Fruit fly (Drosophila melanogaster) whole organism, embryonic: ENCODE measurements around the gene CG17327.
A peak's percentile ranks its signal among the peaks of the same experiment; 100 is the strongest.

ENCODE experiments used
- CG12744 ChIP-seq: fragments of 200-800 bp; sonication (Bioruptor generic); optimal IDR thresholded peaks from 2 replicates; lab custom pipeline; 2016; ENCODE audit warnings: missing biosample characterization, missing genetic modification characterization
- CG14710 ChIP-seq: fragments of 200-800 bp; sonication (Bioruptor generic); optimal IDR thresholded peaks from 3 replicates; lab custom pipeline; 2019; ENCODE audit warnings: missing biosample characterization, mild to moderate bottlenecking, missing genetic modification characterization, moderate library complexity
- CG1603 ChIP-seq: fragments of 200-800 bp; sonication (Bioruptor generic); optimal IDR thresholded peaks from 2 replicates; lab custom pipeline; 2019; ENCODE audit warnings: missing biosample characterization, mild to moderate bottlenecking, missing genetic modification characterization, moderate library complexity
- CG2202 ChIP-seq: fragments of 200-800 bp; sonication (Bioruptor generic); optimal IDR thresholded peaks from 2 replicates; lab custom pipeline; 2018; ENCODE audit warnings: missing biosample characterization, mild to moderate bottlenecking, missing genetic modification characterization
- CG32772 ChIP-seq: fragments of 200-800 bp; sonication (Bioruptor generic); IDR thresholded peaks from 2 replicates; pipeline ENCODE4 v1.3.6; 2022; ENCODE audit warnings: missing biosample characterization, missing genetic modification characterization
- CG3407 ChIP-seq: fragments of 200-800 bp; sonication (Bioruptor generic); optimal IDR thresholded peaks from 2 replicates; lab custom pipeline; 2018; ENCODE audit warnings: missing biosample characterization, mild to moderate bottlenecking, missing genetic modification characterization
- CG4404 ChIP-seq: fragments of 200-800 bp; sonication (Bioruptor generic); IDR thresholded peaks from 2 replicates; pipeline ENCODE4 v1.3.6; 2022; ENCODE audit warnings: missing biosample characterization, missing genetic modification characterization
- CG8290 ChIP-seq, 3 experiments: fragments of 200-800 bp; sonication (Bioruptor generic); optimal IDR thresholded peaks; 2 replicates each; lab custom pipeline; 2016 to 2019; ENCODE audit warnings: missing biosample characterization in 3 of 3, missing genetic modification characterization in 3 of 3, mild to moderate bottlenecking in 2 of 3, moderate library complexity in 1 of 3
- CHES-1-like ChIP-seq: fragments of 200-800 bp; sonication (Bioruptor generic); optimal IDR thresholded peaks from 2 replicates; lab custom pipeline; 2016; ENCODE audit warnings: missing biosample characterization, missing genetic modification characterization
- Dp ChIP-seq: fragments of 200-800 bp; sonication (Bioruptor generic); optimal IDR thresholded peaks from 2 replicates; lab custom pipeline; 2018; ENCODE audit warnings: missing biosample characterization, mild to moderate bottlenecking, missing genetic modification characterization, moderate library complexity
- H2.0 ChIP-seq: fragments of 200-800 bp; sonication (Bioruptor generic); IDR thresholded peaks from 2 replicates; pipeline ENCODE4 v1.3.6; 2022; ENCODE audit warnings: missing biosample characterization, missing genetic modification characterization
- Hmx ChIP-seq: fragments of 200-800 bp; sonication (Bioruptor generic); optimal IDR thresholded peaks from 2 replicates; lab custom pipeline; 2016; ENCODE audit warnings: missing biosample characterization, missing genetic modification characterization
- Hr78 ChIP-seq, 2 experiments: fragments of 200-800 bp in 1 of 2; fragments of >200 bp in 1 of 2; sonication (Bioruptor generic) in 1 of 2; optimal IDR thresholded peaks; 2 replicates each; lab custom pipeline; 2017 to 2019; ENCODE audit warnings: missing biosample characterization in 2 of 2, missing genetic modification characterization in 2 of 2, mild to moderate bottlenecking in 1 of 2, moderate library complexity in 1 of 2
- Kr ChIP-seq: fragments of 200-800 bp; sonication (Bioruptor generic); optimal IDR thresholded peaks from 2 replicates; lab custom pipeline; 2017; ENCODE audit warnings: missing biosample characterization, mild to moderate bottlenecking, missing genetic modification characterization
- Lhr ChIP-seq: fragments of 200-800 bp; sonication (Bioruptor generic); optimal IDR thresholded peaks from 3 replicates; lab custom pipeline; 2017; ENCODE audit warnings: mild to moderate bottlenecking, missing biosample characterization, missing genetic modification reagents, missing genetic modification characterization
- NC2α ChIP-seq: fragments of 200-800 bp; sonication (Bioruptor generic); optimal IDR thresholded peaks from 2 replicates; lab custom pipeline; 2016; ENCODE audit warnings: missing biosample characterization, missing genetic modification characterization
- Pdp1 ChIP-seq, 2 experiments: fragments of 200-800 bp; sonication (Bioruptor generic); optimal IDR thresholded peaks; 3 replicates each; lab custom pipeline; 2016; ENCODE audit warnings: missing biosample characterization in 2 of 2, missing genetic modification characterization in 2 of 2, mild to moderate bottlenecking in 1 of 2, moderate library complexity in 1 of 2
- Ravus ChIP-seq: fragments of 200-800 bp; sonication (Bioruptor generic); IDR thresholded peaks from 2 replicates; pipeline ENCODE4 v1.3.6; 2022; ENCODE audit warnings: missing biosample characterization, missing genetic modification characterization
- Scr ChIP-seq: fragments of 200-800 bp; sonication (Bioruptor generic); IDR thresholded peaks from 2 replicates; pipeline ENCODE4 v1.3.6; 2022; ENCODE audit warnings: missing biosample characterization, missing genetic modification characterization; ENCODE audit not compliant: partially characterized antibody
- Sox102F ChIP-seq: fragments of 200-800 bp; sonication (Bioruptor generic); optimal IDR thresholded peaks from 2 replicates; lab custom pipeline; 2018; ENCODE audit warnings: missing biosample characterization, mild to moderate bottlenecking, missing genetic modification characterization, moderate library complexity
- Sry-δ ChIP-seq: fragments of 200-800 bp; sonication (Bioruptor generic); optimal IDR thresholded peaks from 2 replicates; lab custom pipeline; 2016; ENCODE audit warnings: missing biosample characterization, missing genetic modification characterization
- TFAM ChIP-seq: fragments of 200-800 bp; sonication (Bioruptor generic); optimal IDR thresholded peaks from 2 replicates; lab custom pipeline; 2017; ENCODE audit warnings: missing biosample characterization, missing genetic modification characterization, inconsistent platforms
- Trl ChIP-seq, 3 experiments: fragments of >200 bp in 2 of 3; fragments of 200-800 bp in 1 of 3; sonication (Bioruptor generic) in 1 of 3; optimal IDR thresholded peaks; 2 replicates in 1 of 3; 3 replicates in 2 of 3; lab custom pipeline; 2016 to 2017; ENCODE audit warnings: missing biosample characterization in 1 of 3, missing genetic modification characterization in 1 of 3
- ab ChIP-seq: fragments of 200-800 bp; sonication (Bioruptor generic); optimal IDR thresholded peaks from 2 replicates; lab custom pipeline; 2016; ENCODE audit warnings: missing biosample characterization, missing genetic modification characterization
- al ChIP-seq: fragments of 200-800 bp; sonication (Bioruptor generic); IDR thresholded peaks from 2 replicates; pipeline ENCODE4 v1.3.6; 2022; ENCODE audit warnings: missing biosample characterization, missing genetic modification characterization
- cwo ChIP-seq: fragments of 200-800 bp; sonication (Bioruptor generic); optimal IDR thresholded peaks from 3 replicates; lab custom pipeline; 2017; ENCODE audit warnings: missing biosample characterization, missing genetic modification characterization, mild to moderate bottlenecking, moderate library complexity, missing genetic modification reagents
- dm ChIP-seq: fragments of 200-800 bp; sonication (Bioruptor generic); optimal IDR thresholded peaks from 3 replicates; lab custom pipeline; 2016; ENCODE audit warnings: missing biosample characterization, missing genetic modification characterization
- dmrt99B ChIP-seq: fragments of 200-800 bp; sonication (Bioruptor generic); optimal IDR thresholded peaks from 2 replicates; lab custom pipeline; 2018; ENCODE audit warnings: missing biosample characterization, mild to moderate bottlenecking, missing genetic modification characterization, moderate library complexity
- hb ChIP-seq: fragments of 200-800 bp; sonication (Bioruptor generic); IDR thresholded peaks from 3 replicates; pipeline ENCODE4 v1.3.6; 2022; ENCODE audit warnings: missing biosample characterization, missing genetic modification characterization; ENCODE audit not compliant: partially characterized antibody
- hbn ChIP-seq: fragments of 200-800 bp; sonication (Bioruptor generic); IDR thresholded peaks from 2 replicates; pipeline ENCODE4 v1.3.6; 2022; ENCODE audit warnings: missing biosample characterization, missing genetic modification characterization; ENCODE audit not compliant: partially characterized antibody
- hkb ChIP-seq, 2 experiments: fragments of 200-800 bp in 1 of 2; fragments of >200 bp in 1 of 2; sonication (Bioruptor generic) in 1 of 2; IDR thresholded peaks in 1 of 2; optimal IDR thresholded peaks in 1 of 2; 2 replicates each; pipeline versions ENCODE4 v1.3.6 to Lab custom; 2017 to 2022; ENCODE audit warnings: missing biosample characterization in 1 of 2, missing genetic modification characterization in 1 of 2
- inv ChIP-seq: fragments of 200-800 bp; sonication (Bioruptor generic); IDR thresholded peaks from 2 replicates; pipeline ENCODE4 v1.3.6; 2022; ENCODE audit warnings: missing biosample characterization, missing genetic modification characterization; ENCODE audit not compliant: partially characterized antibody
- jumu ChIP-seq: fragments of 200-800 bp; sonication (Bioruptor generic); optimal IDR thresholded peaks from 3 replicates; lab custom pipeline; 2016; ENCODE audit warnings: missing biosample characterization, missing genetic modification characterization
- mam ChIP-seq: fragments of 200-800 bp; sonication (Bioruptor generic); optimal IDR thresholded peaks from 3 replicates; lab custom pipeline; 2016; ENCODE audit warnings: missing biosample characterization, missing genetic modification characterization
- mirr ChIP-seq: fragments of 200-800 bp; sonication (Bioruptor generic); optimal IDR thresholded peaks from 3 replicates; lab custom pipeline; 2018; ENCODE audit warnings: missing biosample characterization, mild to moderate bottlenecking, missing genetic modification characterization
- otp ChIP-seq: fragments of 200-800 bp; sonication (Bioruptor generic); IDR thresholded peaks from 3 replicates; pipeline ENCODE4, ENCODE4 v1.3.6; 2022; ENCODE audit warnings: missing biosample characterization, missing genetic modification characterization
- p53 ChIP-seq: fragments of 200-800 bp; sonication (Bioruptor generic); optimal IDR thresholded peaks from 2 replicates; lab custom pipeline; 2016; ENCODE audit warnings: missing biosample characterization, missing genetic modification characterization
- pb ChIP-seq: fragments of 200-800 bp; sonication (Bioruptor generic); optimal IDR thresholded peaks from 3 replicates; lab custom pipeline; 2016; ENCODE audit warnings: missing biosample characterization, missing genetic modification characterization
- prd ChIP-seq, 3 experiments: fragments of >200 bp in 2 of 3; fragments of 200-800 bp in 1 of 3; sonication (Bioruptor generic) in 1 of 3; optimal IDR thresholded peaks in 2 of 3; IDR thresholded peaks in 1 of 3; 2 replicates in 2 of 3; 3 replicates in 1 of 3; pipeline versions ENCODE4 v1.3.6 to Lab custom; 2017 to 2022; ENCODE audit warnings: missing biosample characterization in 1 of 3, missing genetic modification characterization in 1 of 3
- salm ChIP-seq: fragments of 200-800 bp; sonication (Bioruptor generic); optimal IDR thresholded peaks from 2 replicates; lab custom pipeline; 2018; ENCODE audit warnings: missing biosample characterization, mild to moderate bottlenecking, missing genetic modification characterization
- seq ChIP-seq: fragments of 200-800 bp; sonication (Bioruptor generic); IDR thresholded peaks from 2 replicates; pipeline ENCODE4 v1.3.6; 2022; ENCODE audit warnings: missing biosample characterization, missing genetic modification characterization
- shn ChIP-seq: fragments of 200-800 bp; sonication (Bioruptor generic); optimal IDR thresholded peaks from 3 replicates; lab custom pipeline; 2016; ENCODE audit warnings: missing biosample characterization, missing genetic modification characterization
- tx ChIP-seq: fragments of 200-800 bp; sonication (Bioruptor generic); optimal IDR thresholded peaks from 2 replicates; lab custom pipeline; 2016; ENCODE audit warnings: missing biosample characterization, missing genetic modification characterization
- zen2 ChIP-seq: fragments of 200-800 bp; sonication (Bioruptor generic); IDR thresholded peaks from 3 replicates; pipeline ENCODE4 v1.3.6; 2022; ENCODE audit warnings: missing biosample characterization, missing genetic modification characterization; ENCODE audit not compliant: partially characterized antibody
- zfh1 ChIP-seq: fragments of 200-800 bp; sonication (Bioruptor generic); IDR thresholded peaks from 3 replicates; pipeline ENCODE4 v1.3.6; 2022; ENCODE audit warnings: missing biosample characterization, missing genetic modification characterization

Gene CG17327

dm6 chr3R:12960929-12961855 lies 36.3 kb downstream of the CG17327 start, which contains the start of gene Spc25 (continued):
- no peak for TF ChIP-seq Hr78 (GFP tag; optimal IDR thresholded peaks at IDR 0.05; lab: Kevin White, UChicago)
- no peak for TF ChIP-seq CG4404 (GFP tag; lab: Robert Waterston, UW)
- TF ChIP-seq p53 (GFP tag; lab: Kevin White, UChicago), result peak; percentile 34
- TF ChIP-seq al (GFP tag; lab: Robert Waterston, UW), result peak; percentile 46; the same call in 1 of the 2 replicates
- no peak for TF ChIP-seq mirr
- TF ChIP-seq CG8290 (GFP tag; optimal IDR thresholded peaks at IDR 0.05; lab: Kevin White, UChicago), result peak; percentile 70
- peak in 1 of 2 experiments; percentile 37 for TF ChIP-seq CG8290 (tag; optimal IDR thresholded peaks at IDR 0.05; lab: Kevin White, UChicago)
- TF ChIP-seq otp (GFP tag; lab: Robert Waterston, UW), result 0 out of 3 replicates have a peak, but pooled peaks have one; percentile 47
- TF ChIP-seq CHES-1-like, result peak; percentile 65
- TF ChIP-seq Lhr (GFP tag; lab: Kevin White, UChicago), result peak; percentile 60
- TF ChIP-seq dmrt99B (tag; lab: Kevin White, UChicago), result no peak
- peak; percentile 45; the same call in 2 of the 3 replicates for TF ChIP-seq zfh1 (GFP tag; lab: Robert Waterston, UW)
- peak; percentile 73 for TF ChIP-seq CG32772 (GFP tag; lab: Robert Waterston, UW)
- peak; percentile 60 for TF ChIP-seq tx (GFP tag; lab: Kevin White, UChicago)
- TF ChIP-seq jumu (GFP tag; lab: Kevin White, UChicago), result peak; percentile 73
- peak; percentile 69 for TF ChIP-seq shn (GFP tag; lab: Kevin White, UChicago)
- peak; percentile 24 for TF ChIP-seq CG12744 (GFP tag; lab: Kevin White, UChicago)
- peak; percentile 38; the same call in 1 of the 2 replicates for TF ChIP-seq H2.0 (GFP tag; lab: Robert Waterston, UW)
- no peak for TF ChIP-seq CG2202 (tag; lab: Kevin White, UChicago)
- TF ChIP-seq CG14710, result peak; percentile 58
- TF ChIP-seq Kr, result no peak
- TF ChIP-seq hb (GFP tag; lab: Robert Waterston, UW), result peak; percentile 93
- peak; percentile 76 for TF ChIP-seq Dp (GFP tag; lab: Kevin White, UChicago)
- TF ChIP-seq hbn, result peak; percentile 95
- TF ChIP-seq ab (GFP tag; lab: Kevin White, UChicago), result no peak
- TF ChIP-seq Sox102F (GFP tag; lab: Kevin White, UChicago), result peak; percentile 10
- peak; percentile 87 for TF ChIP-seq zen2 (GFP tag; lab: Robert Waterston, UW)
- peak; percentile 72 for TF ChIP-seq CG1603
- peak; percentile 100 for TF ChIP-seq Sry-δ (GFP tag; lab: Kevin White, UChicago)
- TF ChIP-seq Hmx (GFP tag; lab: Kevin White, UChicago), result no peak
- peak in 1 of 2 experiments; percentile 71 for TF ChIP-seq Pdp1 (GFP tag; optimal IDR thresholded peaks at IDR 0.05; lab: Kevin White, UChicago)
- TF ChIP-seq seq, result no peak
- peak; percentile 43 for TF ChIP-seq dm (GFP tag; lab: Kevin White, UChicago)
- TF ChIP-seq TFAM (GFP tag; lab: Kevin White, UChicago), result no peak
- no peak for TF ChIP-seq CG3407
- TF ChIP-seq cwo (GFP tag; lab: Kevin White, UChicago), result no peak
- peak; percentile 19 for TF ChIP-seq NC2α (GFP tag; lab: Kevin White, UChicago)
- peak; percentile 89 for TF ChIP-seq inv
- peak; percentile 79 for TF ChIP-seq mam (GFP tag; lab: Kevin White, UChicago)
- TF ChIP-seq Trl (optimal IDR thresholded peaks at IDR 0.05; lab: Kevin White, UChicago), result no peak
- peak; percentile 67 for TF ChIP-seq Trl (GFP tag; optimal IDR thresholded peaks at IDR 0.05; lab: Kevin White, UChicago)
- no peak for TF ChIP-seq prd (optimal IDR thresholded peaks at IDR 0.05; lab: Kevin White, UChicago)
- peak; percentile 80 for TF ChIP-seq prd (GFP tag; IDR thresholded peaks at IDR 0.05; lab: Robert Waterston, UW)
- no peak for TF ChIP-seq Ravus (GFP tag; lab: Robert Waterston, UW)
- peak; percentile 75 for TF ChIP-seq hkb (optimal IDR thresholded peaks at IDR 0.05; lab: Kevin White, UChicago)
- no peak for TF ChIP-seq hkb (GFP tag; IDR thresholded peaks at IDR 0.05; lab: Robert Waterston, UW)
- no peak for TF ChIP-seq salm
- TF ChIP-seq pb (GFP tag; lab: Kevin White, UChicago), result no peak
- peak; percentile 94 for TF ChIP-seq Scr (GFP tag; lab: Robert Waterston, UW)
